Worm (Caenorhabditis elegans) whole organism, L3 larva: ENCODE measurements around the gene M02E1.1.

Experiments used
- ceh-82 ChIP-seq: fragments of 150-350 bp; optimal IDR thresholded peaks from 2 replicates; lab custom pipeline; 2014; ENCODE audit warnings: missing biosample characterization, missing genetic modification characterization
- egl-27 ChIP-seq: sonication (generic microtip); optimal IDR thresholded peaks from 4 replicates; lab custom pipeline; 2017; ENCODE audit warnings: missing biosample characterization, missing genetic modification reagents, missing genetic modification characterization
- nhr-12 ChIP-seq: fragments of 150-350 bp; optimal IDR thresholded peaks from 2 replicates; lab custom pipeline; 2014; ENCODE audit warnings: missing biosample characterization, missing genetic modification characterization
- nhr-237 ChIP-seq: fragments of 150-350 bp; optimal IDR thresholded peaks from 2 replicates; lab custom pipeline; 2014; ENCODE audit warnings: missing biosample characterization, missing genetic modification characterization
- skn-1 ChIP-seq: fragments of 150-350 bp; optimal IDR thresholded peaks from 2 replicates; lab custom pipeline; 2014; ENCODE audit warnings: missing biosample characterization, missing genetic modification characterization
- tbx-2 ChIP-seq: sonication (generic microtip); optimal IDR thresholded peaks from 2 replicates; lab custom pipeline; 2016; ENCODE audit warnings: mild to moderate bottlenecking, missing genetic modification characterization, missing compliant biosample characterization

ce11 chrX:299090-299489 lies 26.8 kb upstream of the M02E1.1 start:
- TF ChIP-seq nhr-12 (tag; lab: Kevin White, UChicago) (no peak), nhr-237 (no peak), ceh-82 (no peak), tbx-2 (no peak), skn-1 (tag; lab: Kevin White, UChicago) (no peak), egl-27 (tag; lab: Kevin White, UChicago) (no peak)
